Worm (Caenorhabditis elegans): ENCODE data around the gene C25D7.9.

ce11 chrV:15054733-15055132 is 10.2 kb upstream of the C25D7.9 start:
- TF ChIP-seq snpc-4 (tag; optimal IDR thresholded peaks at IDR 0.05): no peak
- no peak for TF ChIP-seq nhr-11 (tag; optimal IDR thresholded peaks at IDR 0.05)

All from whole organism, L3 larva.